Fruit fly (Drosophila melanogaster): ENCODE results near the gene Nlg3.

The Nlg3 gene

DNA sequence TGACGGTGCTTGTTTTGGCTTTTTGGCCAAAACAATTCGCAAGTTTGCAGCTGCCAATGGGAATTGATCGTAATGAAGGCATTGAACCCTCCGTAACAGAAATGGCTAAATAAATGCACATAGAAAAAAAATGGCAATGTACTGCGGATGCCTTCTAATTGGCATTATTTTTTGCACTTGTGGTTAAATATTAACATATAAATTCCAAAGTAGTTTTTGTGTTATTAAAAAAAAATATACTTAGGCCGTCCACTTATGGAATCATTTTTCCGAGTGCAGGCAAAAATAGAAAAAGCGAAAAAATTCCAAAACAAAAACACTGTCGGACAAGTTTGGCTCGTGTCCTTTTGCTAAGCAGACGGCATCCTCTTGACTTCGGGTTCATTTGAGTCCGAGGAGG lies 47.6 kb upstream of the Nlg3 start (continued):
- TF ChIP-seq CG12299 (tag; optimal IDR thresholded peaks at IDR 0.05): no peak
- TF ChIP-seq CHES-1-like (GFP tag; optimal IDR thresholded peaks at IDR 0.05): no peak
- TF ChIP-seq CG6689 (GFP tag; IDR thresholded peaks at IDR 0.05): no peak
- no peak for TF ChIP-seq dysf (GFP tag; IDR thresholded peaks at IDR 0.05)
- no peak for TF ChIP-seq GATAe (GFP tag; conservative IDR thresholded peaks at IDR 0.05)
- no peak for TF ChIP-seq inv (GFP tag; IDR thresholded peaks at IDR 0.05; ENCODE audit: partially characterized antibody)
- TF ChIP-seq emc (GFP tag; optimal IDR thresholded peaks at IDR 0.05): no peak
- no peak for TF ChIP-seq CG10543 (GFP tag; optimal IDR thresholded peaks at IDR 0.05)
- TF ChIP-seq Rfx (GFP tag; IDR thresholded peaks at IDR 0.05): peak; percentile 55; the same call in 1 of the 2 replicates
- no peak for TF ChIP-seq Bdp1 (GFP tag; optimal IDR thresholded peaks at IDR 0.05)
- TF ChIP-seq CG9932 (GFP tag; IDR thresholded peaks at IDR 0.05): peak; percentile 11; the same call in 1 of the 2 replicates
- TF ChIP-seq Blimp-1 (GFP tag; optimal IDR thresholded peaks at IDR 0.05): no peak
- TF ChIP-seq CG11504 (tag; optimal IDR thresholded peaks at IDR 0.05): peak; percentile 15
- no peak for TF ChIP-seq CG1832 (GFP tag; optimal IDR thresholded peaks at IDR 0.05)
- no peak for TF ChIP-seq CG17361 (GFP tag; IDR thresholded peaks at IDR 0.05)
- TF ChIP-seq sr (GFP tag; IDR thresholded peaks at IDR 0.05): no peak
- no peak for TF ChIP-seq Max (GFP tag; optimal IDR thresholded peaks at IDR 0.05)
- no peak for TF ChIP-seq fd102C (GFP tag; optimal IDR thresholded peaks at IDR 0.05)
- no peak for TF ChIP-seq CG1647 (GFP tag; optimal IDR thresholded peaks at IDR 0.05)
- no peak for TF ChIP-seq oc (tag; optimal IDR thresholded peaks at IDR 0.05)
- TF ChIP-seq Side (GFP tag; optimal IDR thresholded peaks at IDR 0.05): no peak
- no peak for TF ChIP-seq al (GFP tag; IDR thresholded peaks at IDR 0.05)
- TF ChIP-seq CG7357 (GFP tag; IDR thresholded peaks at IDR 0.05): 0 out of 3 replicates have a peak, but pooled peaks have one; percentile 5
- TF ChIP-seq dimm (GFP tag; IDR thresholded peaks at IDR 0.05): no peak
- no peak for TF ChIP-seq Ravus (GFP tag; IDR thresholded peaks at IDR 0.05)
- no peak for TF ChIP-seq CG1233 (GFP tag; optimal IDR thresholded peaks at IDR 0.05)
- TF ChIP-seq cato (GFP tag; optimal IDR thresholded peaks at IDR 0.05; ENCODE audit: borderline replicate concordance): no peak
- TF ChIP-seq CG12236 (GFP tag; optimal IDR thresholded peaks at IDR 0.05): no peak
- TF ChIP-seq fd3F (GFP tag; optimal IDR thresholded peaks at IDR 0.05): no peak
- TF ChIP-seq CG3726 (GFP tag; IDR thresholded peaks at IDR 0.05): no peak
- TF ChIP-seq gem (tag; optimal IDR thresholded peaks at IDR 0.05): peak; percentile 22
- no peak for TF ChIP-seq CG12659 (GFP tag; optimal IDR thresholded peaks at IDR 0.05)
- no peak for TF ChIP-seq NfI (GFP tag; optimal IDR thresholded peaks at IDR 0.05)
- no peak for TF ChIP-seq NC2β (GFP tag; optimal IDR thresholded peaks at IDR 0.05)
- peak; percentile 14; the same call in 1 of the 2 replicates for TF ChIP-seq CG9215 (GFP tag; IDR thresholded peaks at IDR 0.05)
- no peak for TF ChIP-seq B-H2 (GFP tag; optimal IDR thresholded peaks at IDR 0.05)
- TF ChIP-seq zfh1 (GFP tag; IDR thresholded peaks at IDR 0.05): no peak
- TF ChIP-seq BEAF-32 (GFP tag; optimal IDR thresholded peaks at IDR 0.05): no peak
- no peak for TF ChIP-seq toy (GFP tag; IDR thresholded peaks at IDR 0.05)
- TF ChIP-seq grn (GFP tag; optimal IDR thresholded peaks at IDR 0.05): no peak
- no peak for TF ChIP-seq CG11093 (GFP tag; IDR thresholded peaks at IDR 0.05)
- TF ChIP-seq CG12744 (GFP tag; optimal IDR thresholded peaks at IDR 0.05): no peak
- TF ChIP-seq CG2202 (tag; optimal IDR thresholded peaks at IDR 0.05): no peak
- TF ChIP-seq CG7556 (GFP tag; optimal IDR thresholded peaks at IDR 0.05): peak; percentile 28
- TF ChIP-seq Hmr (GFP tag; optimal IDR thresholded peaks at IDR 0.05): peak; percentile 45
- peak; percentile 63 for TF ChIP-seq Med (GFP tag)
- no peak for TF ChIP-seq Sry-δ (GFP tag; optimal IDR thresholded peaks at IDR 0.05)
- TF ChIP-seq Camta (GFP tag; optimal IDR thresholded peaks at IDR 0.05): no peak
- TF ChIP-seq Gsc (GFP tag; IDR thresholded peaks at IDR 0.05): no peak
- peak; percentile 72 for TF ChIP-seq CG18599 (GFP tag; optimal IDR thresholded peaks at IDR 0.05)
- TF ChIP-seq pan (optimal IDR thresholded peaks at IDR 0.05): no peak
- TF ChIP-seq pan (GFP tag; optimal IDR thresholded peaks at IDR 0.05 in 1 of 2, IDR thresholded peaks at IDR 0.05 in 1 of 2): no peak

Measured in whole organism, embryonic.